Fruit fly (Drosophila melanogaster) whole organism, wandering third instar larva: Measurements from ENCODE around the gene Atg3.
A peak's percentile ranks its signal among the peaks of the same experiment; 100 is the strongest.

Source experiments
- Abd-B ChIP-seq: fragments of >200 bp; optimal IDR thresholded peaks from 2 replicates; lab custom pipeline; 2017; ENCODE audit warnings: missing biosample characterization, missing genetic modification characterization
- CG32264 ChIP-seq: fragments of 200-800 bp; sonication (Bioruptor generic); optimal IDR thresholded peaks from 2 replicates; lab custom pipeline; 2016; ENCODE audit warnings: missing biosample characterization, missing genetic modification characterization
- CG9705 ChIP-seq: fragments of 200-800 bp; sonication (Bioruptor generic); optimal IDR thresholded peaks from 2 replicates; lab custom pipeline; 2018; ENCODE audit warnings: missing biosample characterization, mild to moderate bottlenecking, missing genetic modification characterization
- CrebA ChIP-seq: fragments of 200-800 bp; sonication (Bioruptor generic); optimal IDR thresholded peaks from 2 replicates; lab custom pipeline; 2016; ENCODE audit warnings: missing biosample characterization, mild to moderate bottlenecking, missing genetic modification characterization, borderline replicate concordance
- Dfd ChIP-seq: fragments of >200 bp; optimal IDR thresholded peaks from 2 replicates; lab custom pipeline; 2017; ENCODE audit warnings: missing biosample characterization, missing genetic modification characterization
- Dif ChIP-seq: fragments of 200-275, 200-300 bp; sonication (Bioruptor generic); optimal IDR thresholded peaks from 2 replicates; lab custom pipeline; 2018; ENCODE audit warnings: missing biosample characterization, missing genetic modification characterization; ENCODE audit not compliant: partially characterized antibody
- GATAd ChIP-seq: sonication (Bioruptor generic); optimal IDR thresholded peaks from 2 replicates; lab custom pipeline; 2016; ENCODE audit warnings: missing biosample characterization, missing genetic modification characterization
- HLH106 ChIP-seq: fragments of 200-800 bp; optimal IDR thresholded peaks from 3 replicates; lab custom pipeline; 2019; ENCODE audit warnings: missing biosample characterization, mild to moderate bottlenecking, missing genetic modification characterization, moderate library complexity
- Hnf4 ChIP-seq: fragments of 200-800 bp; sonication (Bioruptor generic); optimal IDR thresholded peaks from 2 replicates; lab custom pipeline; 2016; ENCODE audit warnings: missing biosample characterization, mild to moderate bottlenecking, missing genetic modification characterization
- Hr78 ChIP-seq: fragments of >200 bp; optimal IDR thresholded peaks from 2 replicates; lab custom pipeline; 2017; ENCODE audit warnings: missing biosample characterization, missing genetic modification characterization
- Hr83 ChIP-seq: fragments of 200-300 bp; sonication (Bioruptor generic); optimal IDR thresholded peaks from 2 replicates; lab custom pipeline; 2016; ENCODE audit warnings: missing biosample characterization, mild to moderate bottlenecking, missing genetic modification characterization, moderate library complexity; ENCODE audit not compliant: poor library complexity, severe bottlenecking
- Jra ChIP-seq: sonication (Bioruptor generic); optimal IDR thresholded peaks from 2 replicates; lab custom pipeline; 2016; ENCODE audit warnings: missing biosample characterization, missing genetic modification characterization
- Mio ChIP-seq: sonication (Bioruptor generic); optimal IDR thresholded peaks from 2 replicates; lab custom pipeline; 2016; ENCODE audit warnings: missing biosample characterization, missing genetic modification characterization
- Myc ChIP-seq: fragments of >200 bp; optimal IDR thresholded peaks from 2 replicates; lab custom pipeline; 2017
- N ChIP-seq: fragments of >200 bp; optimal IDR thresholded peaks from 2 replicates; lab custom pipeline; 2018; ENCODE audit warnings: missing biosample characterization, missing external identifiers, missing genetic modification characterization
- OdsH ChIP-seq: fragments of 200-800 bp; sonication (Bioruptor generic); optimal IDR thresholded peaks from 2 replicates; lab custom pipeline; 2016; ENCODE audit warnings: missing biosample characterization, mild to moderate bottlenecking, missing genetic modification characterization
- Rel ChIP-seq, 2 experiments: fragments of 200-800 bp; sonication (Bioruptor generic) in 1 of 2; optimal IDR thresholded peaks; 2 replicates in 1 of 2; 3 replicates in 1 of 2; lab custom pipeline; 2016 to 2019; ENCODE audit warnings: mild to moderate bottlenecking in 2 of 2, missing biosample characterization in 2 of 2, missing genetic modification characterization in 2 of 2, moderate library complexity in 1 of 2
- Sp1 ChIP-seq: fragments of 200-800 bp; sonication (Bioruptor generic); optimal IDR thresholded peaks from 3 replicates; lab custom pipeline; 2019; ENCODE audit warnings: missing biosample characterization, mild to moderate bottlenecking, missing genetic modification characterization, moderate library complexity
- Vsx2 ChIP-seq: fragments of 200-300, 225-300 bp; sonication (Bioruptor generic); optimal IDR thresholded peaks from 2 replicates; lab custom pipeline; 2018; ENCODE audit warnings: missing biosample characterization, missing genetic modification characterization; ENCODE audit not compliant: partially characterized antibody
- br ChIP-seq: fragments of 200-800 bp; sonication (Bioruptor generic); optimal IDR thresholded peaks from 2 replicates; lab custom pipeline; 2016; ENCODE audit warnings: missing biosample characterization, missing genetic modification characterization
- brk ChIP-seq: fragments of 200-800 bp; sonication (Bioruptor generic); optimal IDR thresholded peaks from 2 replicates; lab custom pipeline; 2016; ENCODE audit warnings: missing biosample characterization, mild to moderate bottlenecking, missing genetic modification characterization
- dl ChIP-seq, 2 experiments: fragments of 175-275, 200-275 bp in 1 of 2; fragments of 200-275 bp in 1 of 2; sonication (Bioruptor generic); optimal IDR thresholded peaks; lab custom pipeline; 2018; ENCODE audit warnings: mild to moderate bottlenecking in 2 of 2, missing biosample characterization in 2 of 2, missing genetic modification characterization in 2 of 2, moderate library complexity in 2 of 2; ENCODE audit not compliant: partially characterized antibody in 2 of 2, insufficient read depth in 1 of 2
- dmrt93B ChIP-seq: fragments of 200-800 bp; sonication (Bioruptor generic); optimal IDR thresholded peaks from 2 replicates; lab custom pipeline; 2018; ENCODE audit warnings: missing biosample characterization, mild to moderate bottlenecking, missing genetic modification characterization
- dsf ChIP-seq: sonication (Bioruptor generic); optimal IDR thresholded peaks from 2 replicates; lab custom pipeline; 2016; ENCODE audit warnings: missing biosample characterization, missing genetic modification characterization, borderline replicate concordance
- ey ChIP-seq: fragments of 200-800 bp; sonication (Bioruptor generic); optimal IDR thresholded peaks from 2 replicates; lab custom pipeline; 2016; ENCODE audit warnings: missing biosample characterization, missing genetic modification characterization
- foxo ChIP-seq, 2 experiments: fragments of 200-800 bp; sonication (Bioruptor generic); optimal IDR thresholded peaks; 2 replicates in 1 of 2; 3 replicates in 1 of 2; lab custom pipeline; 2016 to 2017; ENCODE audit warnings: missing biosample characterization in 2 of 2, missing genetic modification characterization in 2 of 2
- h ChIP-seq: fragments of 200-800 bp; sonication (Bioruptor generic); optimal IDR thresholded peaks from 3 replicates; lab custom pipeline; 2016; ENCODE audit warnings: missing biosample characterization, mild to moderate bottlenecking, missing genetic modification characterization
- jim ChIP-seq: fragments of 175-275, 200-325 bp; sonication (Bioruptor generic); optimal IDR thresholded peaks from 2 replicates; lab custom pipeline; 2016; ENCODE audit warnings: missing biosample characterization, mild to moderate bottlenecking, missing genetic modification characterization
- lola ChIP-seq: fragments of >200 bp; optimal IDR thresholded peaks from 2 replicates; lab custom pipeline; 2017; ENCODE audit warnings: missing biosample characterization, missing genetic modification characterization
- pan ChIP-seq: fragments of >200 bp; optimal IDR thresholded peaks from 2 replicates; lab custom pipeline; 2017
- psq ChIP-seq: fragments of 200-800 bp; sonication (Bioruptor generic); optimal IDR thresholded peaks from 3 replicates; lab custom pipeline; 2017; ENCODE audit warnings: missing biosample characterization, mild to moderate bottlenecking, missing genetic modification characterization, moderate library complexity
- rgr ChIP-seq: fragments of 200-800 bp; sonication (Bioruptor generic); optimal IDR thresholded peaks from 3 replicates; lab custom pipeline; 2016; ENCODE audit warnings: missing biosample characterization, mild to moderate bottlenecking, missing genetic modification characterization
- sage ChIP-seq: fragments of 200-800 bp; sonication (Bioruptor generic); optimal IDR thresholded peaks from 2 replicates; lab custom pipeline; 2016; ENCODE audit warnings: missing biosample characterization, mild to moderate bottlenecking, missing genetic modification characterization
- sv ChIP-seq: fragments of 200-800 bp; sonication (Bioruptor generic); optimal IDR thresholded peaks from 3 replicates; lab custom pipeline; 2016; ENCODE audit warnings: missing biosample characterization, missing genetic modification characterization
- tai ChIP-seq: sonication (Bioruptor generic); optimal IDR thresholded peaks from 2 replicates; lab custom pipeline; 2016; ENCODE audit warnings: missing biosample characterization, missing genetic modification characterization
- usp ChIP-seq: fragments of >200 bp; optimal IDR thresholded peaks from 2 replicates; lab custom pipeline; 2017; ENCODE audit warnings: missing biosample characterization, missing genetic modification characterization
- woc ChIP-seq: sonication (Bioruptor generic); optimal IDR thresholded peaks from 2 replicates; lab custom pipeline; 2016; ENCODE audit warnings: missing biosample characterization, mild to moderate bottlenecking, missing genetic modification characterization

Gene Atg3

DNA sequence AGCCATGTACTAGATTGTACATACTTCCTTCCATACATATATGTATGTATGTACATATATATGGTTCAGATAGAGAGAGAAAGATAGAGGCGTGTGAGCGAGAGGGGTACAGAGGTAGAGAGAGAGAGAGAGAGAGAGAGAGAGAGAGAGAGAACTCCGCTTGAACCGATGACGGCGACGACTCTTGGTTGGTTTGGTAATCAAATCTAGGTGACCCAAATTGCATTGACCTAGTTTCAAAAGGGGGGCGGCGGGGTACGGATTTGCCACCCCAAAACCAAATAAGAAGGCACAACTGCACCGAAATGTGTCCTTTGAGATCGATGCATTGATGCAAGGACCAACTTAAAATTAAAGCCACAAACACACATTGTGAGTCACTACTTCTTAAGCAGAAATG lies 39.4 kb downstream of the Atg3 start:
- TF ChIP-seq CG9705 (GFP tag; lab: Kevin White, UChicago) (no peak), woc (GFP tag; lab: Kevin White, UChicago) (no peak), Rel (GFP tag; optimal IDR thresholded peaks at IDR 0.05; lab: Kevin White, UChicago) (no peak), Rel (tag; optimal IDR thresholded peaks at IDR 0.05; lab: Kevin White, UChicago) (no peak), tai (GFP tag; lab: Kevin White, UChicago) (no peak), Dif (GFP tag; lab: Kevin White, UChicago) (no peak), Jra (GFP tag; lab: Kevin White, UChicago) (no peak), usp (GFP tag; lab: Kevin White, UChicago) (no peak), N (no peak), OdsH (GFP tag; lab: Kevin White, UChicago) (no peak)

DNA sequence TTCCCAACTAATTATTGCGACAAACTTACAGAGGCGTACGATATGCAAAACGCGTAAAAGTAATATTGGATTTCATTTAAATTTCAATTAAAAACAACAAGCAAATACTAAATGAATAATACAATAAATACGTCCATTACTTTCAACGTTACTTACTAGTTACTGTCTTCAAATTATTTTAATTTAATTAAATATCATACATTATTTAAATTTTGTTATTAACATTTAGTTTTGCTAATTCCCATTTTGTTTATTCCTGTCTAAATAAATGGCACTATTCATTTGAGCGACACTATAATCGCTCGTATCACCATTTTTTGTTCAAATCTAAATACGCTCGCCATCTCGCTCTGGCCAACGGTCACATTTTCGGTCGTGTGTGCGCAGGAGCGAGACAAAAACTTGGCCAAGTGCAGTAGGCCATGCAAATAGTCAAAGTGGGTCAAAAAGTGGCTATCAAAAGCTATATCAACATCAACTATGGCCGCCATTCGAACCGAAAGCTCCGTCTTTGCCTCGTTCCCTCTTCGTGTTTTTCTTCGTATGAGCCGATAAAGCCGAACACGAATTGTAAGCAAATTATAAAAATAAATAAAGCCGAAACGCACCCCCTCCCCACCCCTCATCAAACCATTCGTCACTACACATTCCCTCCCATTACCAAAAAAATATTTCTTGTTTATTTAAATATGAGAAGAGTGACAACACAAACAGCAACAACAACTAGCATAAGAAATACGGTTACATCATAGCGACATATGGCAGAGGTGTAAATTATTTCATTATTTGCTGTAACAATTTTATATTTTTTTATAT lies 40.9 kb downstream of the Atg3 start:
- no peak for TF ChIP-seq Hnf4

DNA sequence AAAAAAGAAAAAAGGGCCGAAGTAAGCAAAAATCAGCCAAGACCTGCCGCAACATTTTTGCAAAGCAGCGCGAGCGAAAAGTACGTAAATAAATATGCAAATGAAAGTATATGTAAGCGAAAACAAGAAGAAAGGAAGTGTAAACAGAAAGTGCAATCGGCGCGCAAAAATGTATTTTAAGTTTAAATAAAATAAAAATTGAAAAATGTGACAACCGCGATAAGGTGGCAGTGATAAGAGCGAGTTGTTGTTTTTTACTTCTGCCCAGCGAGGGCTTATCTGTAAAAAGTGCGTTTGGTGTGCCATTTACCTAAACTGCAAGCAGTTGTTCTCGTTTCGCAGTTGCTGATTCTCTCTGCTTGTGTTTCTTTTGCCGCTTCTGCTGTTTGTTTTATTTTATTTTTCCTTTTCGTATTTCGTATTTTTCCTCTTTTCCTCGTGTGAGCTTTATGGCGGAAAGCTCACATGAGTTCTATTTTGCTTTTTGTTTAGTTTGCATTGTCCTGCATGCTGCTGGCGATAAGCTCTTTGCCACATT lies 42.2 kb downstream of the Atg3 start:
- TF ChIP-seq pan: no peak
- TF ChIP-seq woc (GFP tag; lab: Kevin White, UChicago): no peak
- peak; percentile 25 for TF ChIP-seq h
- no peak for TF ChIP-seq dl (GFP tag; optimal IDR thresholded peaks at IDR 0.05; lab: Kevin White, UChicago; ENCODE audit: insufficient read depth in 1 of 2, partially characterized antibody in 2 of 2)
- TF ChIP-seq Abd-B (GFP tag; lab: Kevin White, UChicago): no peak
- no peak for TF ChIP-seq N
- no peak for TF ChIP-seq Rel (GFP tag; optimal IDR thresholded peaks at IDR 0.05; lab: Kevin White, UChicago)
- peak; percentile 8 for TF ChIP-seq Rel (tag; optimal IDR thresholded peaks at IDR 0.05; lab: Kevin White, UChicago)
- no peak for TF ChIP-seq Vsx2 (GFP tag; lab: Kevin White, UChicago)
- no peak for TF ChIP-seq ey
- peak; percentile 55 for TF ChIP-seq rgr
- no peak for TF ChIP-seq usp (GFP tag; lab: Kevin White, UChicago)
- no peak for TF ChIP-seq sv (GFP tag; lab: Kevin White, UChicago)
- peak; percentile 47 for TF ChIP-seq CG9705 (GFP tag; lab: Kevin White, UChicago)
- no peak for TF ChIP-seq foxo (GFP tag; optimal IDR thresholded peaks at IDR 0.05; lab: Kevin White, UChicago)
- no peak for TF ChIP-seq Myc (lab: Kevin White, UChicago)
- TF ChIP-seq Hr78 (GFP tag; lab: Kevin White, UChicago): no peak
- TF ChIP-seq GATAd (GFP tag; lab: Kevin White, UChicago): no peak
- TF ChIP-seq Dfd: no peak
- no peak for TF ChIP-seq sage
- peak; percentile 27 for TF ChIP-seq Sp1 (GFP tag; lab: Kevin White, UChicago)
- TF ChIP-seq br: peak; percentile 35
- TF ChIP-seq lola: no peak
- TF ChIP-seq tai (GFP tag; lab: Kevin White, UChicago): peak; percentile 60
- TF ChIP-seq dsf (GFP tag; lab: Kevin White, UChicago): no peak
- no peak for TF ChIP-seq jim (GFP tag; lab: Kevin White, UChicago)
- peak; percentile 59 for TF ChIP-seq psq (GFP tag; lab: Kevin White, UChicago)
- TF ChIP-seq CrebA (GFP tag; lab: Kevin White, UChicago): peak; percentile 4
- TF ChIP-seq Mio (GFP tag; lab: Kevin White, UChicago): no peak
- TF ChIP-seq OdsH (GFP tag; lab: Kevin White, UChicago): peak; percentile 32
- TF ChIP-seq HLH106 (tag; lab: Kevin White, UChicago): no peak
- TF ChIP-seq dmrt93B (GFP tag; lab: Kevin White, UChicago): peak; percentile 15
- peak; percentile 41 for TF ChIP-seq Hnf4
- TF ChIP-seq brk (GFP tag; lab: Kevin White, UChicago): peak; percentile 31
- TF ChIP-seq Hr83 (GFP tag; lab: Kevin White, UChicago): no peak
- TF ChIP-seq CG32264 (GFP tag; lab: Kevin White, UChicago): no peak
